Fruit fly (Drosophila melanogaster) Kc167 (cell line): ENCODE measurements around the gene Herc4.

Source experiments
- Myc ChIP-seq: fragments of >200 bp; optimal IDR thresholded peaks from 2 replicates; lab custom pipeline; 2017; ENCODE audit warnings: missing external identifiers
- Sin3A ChIP-seq: fragments of >200 bp; optimal IDR thresholded peaks from 2 replicates; lab custom pipeline; 2018; ENCODE audit warnings: missing external identifiers
- h ChIP-seq: fragments of >200 bp; optimal IDR thresholded peaks from 3 replicates; lab custom pipeline; 2018; ENCODE audit warnings: missing external identifiers
- insv ChIP-seq: fragments of >200 bp; optimal IDR thresholded peaks from 3 replicates; lab custom pipeline; 2018; ENCODE audit warnings: missing external identifiers
- psq ChIP-seq: fragments of >200 bp; optimal IDR thresholded peaks from 2 replicates; lab custom pipeline; 2017; ENCODE audit warnings: missing external identifiers
- ttk ChIP-seq: sonication (Bioruptor generic); optimal IDR thresholded peaks from 2 replicates; lab custom pipeline; 2017; ENCODE audit warnings: missing external identifiers

dm6 chr3L:1265423-1266002 is 48.0 kb upstream of the Herc4 start:
- no peak for TF ChIP-seq psq (lab: Kevin White, UChicago)
- no peak for TF ChIP-seq h (lab: Kevin White, UChicago)
- TF ChIP-seq insv (lab: Kevin White, UChicago), result no peak
- TF ChIP-seq ttk (lab: Kevin White, UChicago), result no peak
- no peak for TF ChIP-seq Sin3A
- no peak for TF ChIP-seq Myc (lab: Kevin White, UChicago)
